Worm (Caenorhabditis elegans) whole organism, dauer: ENCODE data around the gene twk-23.

Source experiments
- unc-62 ChIP-seq: sonication (generic microtip); optimal IDR thresholded peaks from 2 replicates; lab custom pipeline; 2017; ENCODE audit warnings: missing biosample characterization, missing genetic modification reagents, missing genetic modification characterization

Gene twk-23

DNA sequence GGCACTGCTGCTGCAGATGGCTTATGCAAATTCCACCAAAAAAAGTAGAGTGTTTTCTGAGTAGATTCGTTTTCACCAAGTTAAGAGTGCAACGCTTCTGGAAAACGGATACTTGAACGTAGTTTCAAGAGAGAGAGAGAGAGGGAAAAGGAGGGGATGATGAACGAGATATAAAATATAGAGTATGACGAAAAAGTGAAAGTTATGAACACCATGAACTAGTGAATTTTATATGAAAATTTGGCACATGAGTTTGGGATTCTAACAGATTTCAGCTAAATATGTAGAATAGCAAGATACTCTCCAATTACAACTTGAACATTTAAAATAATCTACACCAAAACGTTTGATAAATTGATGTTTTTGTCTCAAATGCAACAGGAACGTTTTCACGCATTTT is 13.6 kb downstream of the twk-23 start, which contains the start of gene obr-3:
obr-3 (minus strand) TSS at position 101 of the 400 bp plus-strand sequence.
- TF ChIP-seq unc-62 (GFP tag; lab: Kevin White, UChicago) = no peak

DNA sequence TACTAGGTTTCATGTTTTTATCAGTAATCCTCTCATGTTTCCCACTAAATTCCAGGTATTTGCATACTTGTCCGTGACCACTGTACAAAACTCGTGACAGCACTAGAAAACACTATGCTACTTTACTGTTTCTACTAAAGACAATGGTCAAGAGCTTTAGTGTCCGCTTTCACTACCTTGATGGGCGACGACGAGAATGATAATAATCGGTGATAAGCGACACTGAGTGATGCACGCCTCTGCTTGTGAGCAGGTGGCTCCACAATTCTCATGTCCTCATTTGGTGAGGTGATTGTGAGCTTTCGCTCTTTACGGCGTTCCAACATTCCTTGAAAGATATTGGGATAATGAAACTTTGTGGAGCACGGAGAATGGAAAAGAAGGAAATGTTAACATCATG is 20.1 kb downstream of the twk-23 start:
- no peak for TF ChIP-seq unc-62 (GFP tag; lab: Kevin White, UChicago)

DNA sequence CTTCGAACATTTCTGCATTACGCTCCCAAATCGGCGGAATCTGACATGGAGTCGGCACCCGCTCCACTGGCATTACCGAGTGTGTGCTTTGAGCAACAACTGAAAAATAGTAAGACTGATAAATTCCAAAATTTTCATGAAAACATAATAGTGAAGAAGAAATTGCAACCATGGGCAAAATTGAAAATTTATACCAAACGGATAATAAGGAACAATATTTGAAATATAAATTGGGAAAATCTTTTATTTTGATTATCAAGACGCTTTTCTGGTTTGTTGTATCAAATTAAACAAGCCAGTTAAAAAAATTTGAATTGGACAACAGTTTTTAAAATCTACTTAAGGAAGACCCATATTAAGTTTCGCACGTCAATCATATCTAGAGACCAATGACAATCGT is 29.9 kb downstream of the twk-23 start, which contains the start of gene ZK1086.2:
ZK1086.2 (minus strand) TSS at position 101 of the 400 bp plus-strand sequence.
- no peak for TF ChIP-seq unc-62 (GFP tag; lab: Kevin White, UChicago)

DNA sequence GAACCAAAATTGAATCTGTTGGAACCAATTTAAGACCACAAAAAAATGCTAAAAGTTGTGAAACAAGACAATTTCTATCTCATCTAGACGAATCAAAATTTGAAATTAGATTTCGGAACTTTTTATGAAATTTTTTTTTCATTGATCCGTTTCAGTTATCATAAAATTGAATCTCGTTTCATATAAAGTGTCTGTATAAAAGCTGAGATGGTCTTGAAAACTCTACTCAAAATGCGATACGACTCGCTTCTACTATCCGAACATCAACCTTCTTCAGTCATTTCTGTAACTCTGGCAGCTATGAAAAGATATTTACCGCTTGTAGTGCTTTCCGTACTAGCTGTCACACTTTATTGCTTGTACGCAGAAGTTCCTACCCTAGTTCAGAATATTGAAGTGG is 32.9 kb downstream of the twk-23 start, which contains the start of gene ZK1086.3:
ZK1086.3 (plus strand) TSS at position 301 of the 400 bp plus-strand sequence.
- TF ChIP-seq unc-62 (GFP tag; lab: Kevin White, UChicago) = no peak

DNA sequence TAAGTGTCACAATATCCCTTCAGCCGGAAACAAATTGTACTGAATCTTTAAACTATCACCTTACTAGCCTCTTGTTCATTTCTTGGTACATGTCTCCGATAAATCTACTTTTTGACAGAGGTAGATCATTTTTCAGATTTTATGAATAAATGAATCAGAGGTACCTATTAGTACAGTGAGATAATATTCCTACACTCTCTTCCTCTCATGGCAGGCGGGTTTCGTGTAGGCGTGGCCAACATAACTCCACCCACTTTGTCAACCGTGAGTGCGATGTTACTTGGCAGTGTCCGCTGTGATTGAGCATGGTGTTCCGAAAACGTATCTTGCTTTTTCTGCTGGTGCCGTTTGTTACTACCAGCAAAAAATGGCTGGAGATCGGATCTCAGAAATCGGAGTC is 38.1 kb downstream of the twk-23 start, which contains the start of gene F55F3.4:
F55F3.4 (plus strand) TSS at position 301 of the 400 bp plus-strand sequence.
- no peak for TF ChIP-seq unc-62 (GFP tag; lab: Kevin White, UChicago)

DNA sequence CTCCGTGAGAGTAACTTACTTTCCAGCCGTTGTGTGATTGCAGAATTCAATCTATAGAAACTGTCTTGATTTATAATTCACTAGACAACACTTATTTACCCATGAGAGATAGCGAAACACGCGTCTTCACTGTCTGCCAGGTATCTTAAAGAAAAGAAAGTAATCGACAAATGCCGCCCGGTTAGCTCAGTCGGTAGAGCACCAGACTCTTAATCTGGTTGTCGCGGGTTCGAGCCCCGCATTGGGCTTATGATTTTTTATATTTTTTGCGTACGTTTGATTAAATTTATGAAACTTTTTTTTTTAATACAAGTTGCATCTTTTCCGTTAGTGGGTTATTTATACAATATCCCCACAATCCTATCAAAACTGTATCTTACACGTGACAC is 41.3 kb downstream of the twk-23 start:
- no peak for TF ChIP-seq unc-62 (GFP tag; lab: Kevin White, UChicago)

DNA sequence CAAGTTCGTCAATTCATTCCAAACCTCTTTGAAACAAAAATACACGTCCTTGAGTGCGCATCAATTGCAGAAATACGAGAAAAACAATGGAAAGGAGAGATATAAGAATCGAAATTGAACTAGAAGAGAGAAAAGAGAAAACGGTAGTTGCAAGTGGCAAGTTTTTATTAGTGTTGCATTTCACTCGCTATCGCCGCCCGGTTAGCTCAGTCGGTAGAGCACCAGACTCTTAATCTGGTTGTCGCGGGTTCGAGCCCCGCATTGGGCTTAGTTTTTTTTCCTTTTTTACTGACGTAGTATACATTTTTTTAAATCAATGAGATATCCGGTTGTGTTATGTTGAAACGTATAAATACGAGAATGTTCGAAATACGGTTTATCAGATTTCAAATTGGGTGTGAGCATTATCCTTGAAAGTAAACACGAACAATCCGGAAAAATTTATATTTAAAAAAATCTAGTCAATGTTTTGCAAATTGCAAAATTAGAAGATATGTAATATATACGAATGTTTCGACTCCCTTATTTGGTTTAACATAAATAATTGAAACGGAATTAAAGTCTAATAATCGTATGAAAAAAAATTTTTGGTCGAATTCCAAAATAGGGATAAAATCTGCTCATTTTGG is 41.8 kb downstream of the twk-23 start:
- no peak for TF ChIP-seq unc-62 (GFP tag; lab: Kevin White, UChicago)

DNA sequence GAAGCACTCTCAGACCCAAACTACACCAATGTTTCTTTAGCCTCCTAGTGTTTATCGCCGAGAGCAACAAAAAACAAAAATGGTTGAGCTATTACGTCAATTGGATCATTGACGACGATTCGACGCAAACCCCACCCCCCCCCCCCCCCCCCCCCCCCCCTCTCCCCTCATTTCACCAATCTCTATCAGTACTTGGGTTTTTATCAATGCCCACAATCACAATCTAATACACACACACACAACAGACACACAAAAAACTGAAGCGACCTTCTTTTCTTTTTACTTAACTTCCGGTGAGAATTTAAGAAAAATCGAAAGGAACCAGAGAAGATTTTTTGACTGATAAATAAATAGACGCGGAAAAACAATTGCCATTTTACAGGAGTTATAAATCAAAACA is 47.9 kb downstream of the twk-23 start:
- no peak for TF ChIP-seq unc-62 (GFP tag; lab: Kevin White, UChicago)

DNA sequence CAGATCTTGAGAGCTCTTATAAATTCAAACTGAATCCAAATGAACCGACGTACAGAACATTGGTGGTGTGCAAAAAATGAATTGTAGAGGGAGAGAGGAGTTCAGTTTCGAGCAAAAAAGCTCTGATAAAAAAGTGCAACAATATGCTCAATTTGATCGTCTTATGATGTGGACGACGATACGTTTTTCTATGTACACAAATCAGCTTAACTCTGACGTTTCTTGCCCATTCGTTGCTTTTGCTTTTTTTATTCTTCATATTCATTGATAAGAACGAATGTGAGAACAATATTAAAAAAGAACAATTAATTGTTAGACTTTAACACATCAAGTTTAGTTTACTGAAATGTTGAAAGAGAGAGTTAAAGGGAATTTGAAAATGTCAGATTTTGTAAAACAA is 49.2 kb downstream of the twk-23 start:
- TF ChIP-seq unc-62 (GFP tag; lab: Kevin White, UChicago) = no peak

DNA sequence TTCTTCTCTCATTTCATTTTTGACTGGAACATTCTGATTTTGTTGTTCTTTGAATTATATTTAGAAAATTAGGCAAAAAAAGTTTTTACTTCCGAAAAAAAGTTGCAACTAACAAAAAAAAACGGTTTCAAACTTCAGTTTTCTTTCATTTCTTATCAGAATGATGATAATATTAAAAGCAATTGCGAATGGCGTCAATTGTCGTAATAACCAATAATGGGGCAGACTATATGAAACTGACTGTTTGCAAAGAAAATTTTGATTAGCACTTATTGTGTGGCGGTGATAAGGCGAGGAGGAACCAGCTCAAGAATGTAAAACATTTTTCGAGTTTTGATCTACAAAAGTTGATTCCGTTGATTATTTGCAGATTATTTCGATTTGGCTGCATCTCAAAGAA is 50.6 kb downstream of the twk-23 start:
- no peak for TF ChIP-seq unc-62 (GFP tag; lab: Kevin White, UChicago)

DNA sequence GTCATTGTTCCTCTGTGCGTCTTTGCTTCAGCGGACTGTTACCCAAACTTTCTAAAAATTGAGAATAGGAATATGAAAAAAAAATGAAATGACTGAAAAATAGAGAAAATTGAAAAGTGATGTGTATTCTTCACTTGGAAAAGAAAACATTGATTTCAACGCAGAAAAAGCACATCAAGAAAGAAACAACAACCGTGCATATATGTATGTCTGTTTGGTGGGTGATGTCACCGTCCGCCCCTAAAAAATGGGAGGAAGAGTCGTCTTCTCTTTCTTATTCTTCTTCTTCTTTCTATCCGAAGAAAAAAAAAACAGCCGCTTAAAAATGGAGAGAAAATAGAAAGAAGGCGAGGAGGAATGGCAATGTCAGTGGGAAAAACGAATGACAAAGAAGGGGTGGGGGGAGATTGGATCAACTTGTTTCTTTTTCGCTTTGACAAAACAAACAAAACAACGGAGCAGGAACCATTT is 52.8 kb downstream of the twk-23 start, which contains the start of gene nkb-3:
nkb-3 (minus strand) TSS at position 51 of the 471 bp plus-strand sequence.
- TF ChIP-seq unc-62 (GFP tag; lab: Kevin White, UChicago) = no peak

DNA sequence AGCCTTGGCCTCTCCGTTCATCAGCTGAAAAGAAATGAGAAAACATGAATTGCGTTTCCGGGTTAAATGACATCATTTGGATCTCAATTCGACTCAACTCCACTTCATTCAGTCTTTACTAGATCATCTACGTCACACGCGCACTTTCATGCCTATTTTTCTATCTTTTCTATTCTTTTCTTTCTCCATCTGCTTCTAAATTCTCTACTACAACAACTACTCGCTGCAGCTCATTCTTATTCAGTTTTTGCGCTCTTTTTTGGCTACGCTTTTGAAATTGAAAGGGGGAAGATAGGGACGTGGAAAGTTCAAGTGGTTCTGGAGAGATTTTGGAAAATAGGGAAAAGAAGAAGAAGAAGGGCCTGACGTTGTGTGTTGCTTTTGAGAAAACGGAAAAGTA is 54.8 kb downstream of the twk-23 start:
- no peak for TF ChIP-seq unc-62 (GFP tag; lab: Kevin White, UChicago)
